Worm (Caenorhabditis elegans) whole organism, L4/young adult: Measurements from ENCODE around the gene ipla-7.

Experiments
- W03F9.2 ChIP-seq: fragments of 150-350 bp; optimal IDR thresholded peaks from 2 replicates; lab custom pipeline; 2014; ENCODE audit warnings: missing biosample characterization, missing genetic modification characterization
- dao-5 ChIP-seq: sonication (generic microtip); optimal IDR thresholded peaks from 2 replicates; lab custom pipeline; 2016; ENCODE audit warnings: missing genotype, missing genetic modification characterization, moderate library complexity, missing compliant biosample characterization
- him-1 ChIP-seq: sonication (generic microtip); optimal IDR thresholded peaks from 2 replicates; lab custom pipeline; 2016; ENCODE audit warnings: missing genotype, missing genetic modification reagents, missing genetic modification characterization, missing compliant biosample characterization

Gene ipla-7

ce11 chrIV:10062728-10063127, at the start of gene ipla-7:
Gene ipla-7 (minus strand): TSS chrIV:10062849.
- no peak for TF ChIP-seq W03F9.2 (tag; lab: Kevin White, UChicago)
- TF ChIP-seq him-1 (tag; lab: Kevin White, UChicago): no peak
- no peak for TF ChIP-seq dao-5

DNA sequence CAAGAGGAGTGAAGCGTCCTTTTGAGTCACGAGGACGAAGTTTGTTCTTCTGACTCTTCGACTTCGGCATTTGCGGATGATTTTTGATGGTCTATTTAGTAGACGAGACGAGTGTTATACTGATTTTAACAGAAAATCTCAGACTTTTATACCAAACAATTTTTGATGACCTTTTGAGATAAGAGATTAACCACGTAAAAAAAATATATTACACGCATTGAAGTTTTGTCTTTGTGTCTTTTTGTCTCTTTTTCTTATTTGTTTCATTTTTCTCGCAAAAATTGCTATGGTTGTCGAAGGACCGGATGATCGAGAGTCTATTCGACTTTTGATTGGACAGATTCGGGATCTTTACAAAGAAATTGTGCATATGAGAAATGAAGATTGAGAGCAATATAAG, 48.8 kb upstream of the ipla-7 start, which contains the start of gene spch-1:
Gene spch-1 (minus strand): TSS at position 101 of the 400 bp plus-strand sequence.
- no peak for TF ChIP-seq dao-5

- no peak for TF ChIP-seq dao-5
- no peak for TF ChIP-seq him-1 (tag; lab: Kevin White, UChicago)
- no peak for TF ChIP-seq W03F9.2 (tag; lab: Kevin White, UChicago)
Measured at ce11 chrIV:10110870-10111269, 48.2 kb upstream of the ipla-7 start.

DNA sequence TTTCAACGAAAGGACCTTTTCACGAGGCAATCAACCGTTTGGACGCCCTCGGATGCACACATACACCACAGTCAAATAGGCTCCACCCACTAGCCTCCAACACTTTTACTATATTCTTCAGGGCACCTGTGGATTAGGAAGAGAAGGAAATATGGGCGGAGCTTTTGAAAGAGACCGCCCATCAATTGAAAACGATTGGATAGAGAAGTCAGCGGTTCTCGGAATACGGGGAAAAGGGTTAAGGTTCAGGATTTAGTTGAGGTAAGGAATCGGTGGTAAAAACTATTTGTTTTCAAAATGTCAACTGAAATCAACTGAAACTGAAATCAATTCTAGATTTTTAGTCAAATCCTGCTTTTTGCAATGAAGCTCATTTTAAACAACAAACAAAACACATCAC, 47.8 kb upstream of the ipla-7 start, which contains the start of gene egl-38:
Gene egl-38 (minus strand): TSS at position 101 of the 400 bp plus-strand sequence.
- TF ChIP-seq W03F9.2 (tag; lab: Kevin White, UChicago) (no peak), him-1 (tag; lab: Kevin White, UChicago) (no peak), dao-5 (no peak)

- no peak for TF ChIP-seq W03F9.2 (tag; lab: Kevin White, UChicago)
Measured at ce11 chrIV:10096881-10097280, 34.2 kb upstream of the ipla-7 start, which contains the start of gene dis-3. Gene dis-3 (plus strand): TSS chrIV:10097202.

DNA sequence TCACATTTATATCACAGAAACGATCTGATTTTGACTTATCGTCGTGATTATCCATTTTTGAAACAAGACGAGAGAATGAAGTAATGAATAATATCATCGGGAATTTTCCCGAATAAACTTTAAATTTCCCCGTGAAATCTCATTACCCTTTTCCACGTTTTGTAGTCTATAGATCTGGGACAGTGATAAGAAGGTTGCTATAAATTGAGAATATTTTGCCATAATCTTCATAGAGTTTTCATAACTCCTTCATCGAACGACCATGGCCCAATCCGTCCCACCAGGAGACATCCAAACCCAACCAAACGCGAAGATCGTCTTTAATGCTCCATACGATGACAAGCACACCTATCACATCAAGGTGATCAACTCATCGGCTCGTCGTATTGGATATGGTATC, 32.5 kb upstream of the ipla-7 start, which contains the start of the genes C04G2.5 and msp-36:
Gene C04G2.5 (minus strand): TSS at position 101 of the 400 bp plus-strand sequence.
Gene msp-36 (plus strand): TSS at position 263 of the 400 bp plus-strand sequence.
- no peak for TF ChIP-seq him-1 (tag; lab: Kevin White, UChicago)
- no peak for TF ChIP-seq dao-5
- TF ChIP-seq W03F9.2 (tag; lab: Kevin White, UChicago): no peak

DNA sequence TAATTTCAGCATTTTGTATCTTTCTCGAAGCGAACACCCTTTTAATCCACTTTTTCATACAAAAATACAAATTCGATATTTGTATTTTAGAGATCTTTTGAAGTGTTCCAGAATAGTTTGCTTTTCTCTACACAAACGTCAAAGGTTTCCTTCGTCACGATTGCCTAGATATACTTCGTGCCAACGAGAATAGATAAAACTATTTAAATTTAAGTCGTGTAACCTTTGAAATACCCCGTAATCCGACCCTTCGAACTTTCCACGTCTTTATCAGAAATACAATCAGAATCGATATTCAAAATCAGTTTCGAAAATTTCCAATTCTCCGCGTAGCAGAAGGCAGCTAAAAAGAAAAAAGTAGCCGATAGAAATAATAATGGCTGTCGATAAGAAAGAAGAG, 27.7 kb upstream of the ipla-7 start, which contains the start of gene ttbk-5:
Gene ttbk-5 (plus strand): TSS at position 301 of the 400 bp plus-strand sequence.
- TF ChIP-seq him-1 (tag; lab: Kevin White, UChicago): no peak
- TF ChIP-seq W03F9.2 (tag; lab: Kevin White, UChicago): no peak
- no peak for TF ChIP-seq dao-5

ce11 chrIV:10089777-10090176, 27.1 kb upstream of the ipla-7 start, which contains the start of gene ttr-39:
Gene ttr-39 (minus strand): TSS chrIV:10089877.
- no peak for TF ChIP-seq W03F9.2 (tag; lab: Kevin White, UChicago)
- TF ChIP-seq him-1 (tag; lab: Kevin White, UChicago): no peak
- TF ChIP-seq dao-5: no peak

DNA sequence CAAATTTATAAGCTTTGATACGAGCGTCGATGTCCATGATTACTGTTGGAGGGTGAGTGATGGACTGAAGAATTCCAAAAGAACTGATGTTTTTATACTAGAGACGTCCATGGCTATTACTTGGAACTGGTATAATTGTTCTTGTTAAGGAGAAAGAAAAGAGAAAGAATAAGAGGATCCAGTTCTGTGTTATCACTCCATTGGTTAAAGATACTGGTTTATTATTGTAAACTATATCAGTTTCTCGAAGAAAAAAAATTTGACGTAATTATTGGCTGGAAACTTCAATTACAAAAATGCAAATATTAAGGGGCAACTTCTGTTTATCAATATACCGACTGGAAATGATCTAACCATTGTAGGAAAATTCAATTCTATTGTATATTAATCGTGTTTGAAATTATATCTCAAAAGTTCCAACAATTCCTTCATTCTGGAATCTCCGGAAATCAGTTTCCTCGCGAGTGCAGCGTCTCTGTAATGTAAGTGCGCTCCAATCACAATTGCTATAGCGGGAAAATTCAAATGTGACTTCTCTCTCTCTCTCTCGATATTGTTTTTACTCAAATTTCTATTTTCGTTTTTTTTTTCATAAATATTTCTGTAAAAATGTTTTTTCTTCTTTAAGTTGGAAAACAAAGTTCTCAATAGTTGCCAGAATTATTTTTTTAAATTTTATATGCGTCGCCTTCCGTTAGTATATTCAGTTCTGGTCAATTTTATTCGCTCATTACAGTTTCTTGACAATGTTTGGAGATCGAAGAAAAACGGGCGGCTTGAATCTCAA, 22.9 kb upstream of the ipla-7 start, which contains the start of the genes col-2 and ndc-80:
Gene col-2 (minus strand): TSS at position 51 of the 787 bp plus-strand sequence.
Gene ndc-80 (plus strand): TSS at position 737 of the 787 bp plus-strand sequence.
- TF ChIP-seq W03F9.2 (tag; lab: Kevin White, UChicago) (no peak), dao-5 (no peak), him-1 (tag; lab: Kevin White, UChicago) (no peak)

ce11 chrIV:10084323-10084959, 21.8 kb upstream of the ipla-7 start, which contains the start of gene W01B6.8:
Gene W01B6.8 (minus strand): TSS chrIV:10084373.
- TF ChIP-seq W03F9.2 (tag; lab: Kevin White, UChicago): no peak
- no peak for TF ChIP-seq him-1 (tag; lab: Kevin White, UChicago)
- no peak for TF ChIP-seq dao-5

DNA sequence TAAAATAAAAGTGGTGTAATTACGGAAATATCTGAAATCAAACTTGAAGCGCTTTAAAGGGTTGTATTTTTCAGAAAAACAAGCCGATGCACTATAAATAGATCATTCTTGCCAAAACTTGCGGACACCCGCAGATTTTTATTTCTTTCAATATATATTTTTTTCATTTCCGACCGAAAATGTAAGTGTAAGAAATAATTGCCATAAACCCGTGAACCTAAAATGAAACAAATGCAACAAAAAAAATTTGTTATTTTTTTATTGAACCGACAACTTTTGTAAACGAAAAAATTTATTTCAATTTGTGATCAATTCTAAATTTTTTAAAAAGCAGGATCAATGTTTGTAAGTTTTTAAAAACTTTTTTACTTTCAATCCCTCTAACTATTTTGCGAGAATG, 18.2 kb upstream of the ipla-7 start, which contains the start of gene W01B6.6:
Gene W01B6.6 (plus strand): TSS at position 301 of the 400 bp plus-strand sequence.
- TF ChIP-seq him-1 (tag; lab: Kevin White, UChicago) (no peak), W03F9.2 (tag; lab: Kevin White, UChicago) (no peak), dao-5 (no peak)

DNA sequence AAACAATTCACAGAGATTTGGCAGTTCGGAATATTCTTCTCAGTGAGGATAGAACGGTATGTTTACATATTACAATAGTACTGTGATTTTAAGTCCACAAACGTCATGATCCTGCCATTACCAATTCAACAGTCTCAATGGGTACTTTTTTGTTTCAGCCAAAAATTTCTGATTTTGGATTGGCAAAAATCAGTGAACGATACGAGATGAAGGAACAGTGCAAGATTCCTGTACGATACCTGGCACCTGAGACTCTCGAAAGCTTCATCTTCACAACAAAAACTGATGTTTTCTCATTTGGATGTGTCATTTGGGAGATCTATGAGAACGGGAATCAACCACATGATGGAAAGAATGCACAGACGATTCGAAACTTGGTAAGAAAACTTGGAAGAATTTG, 15.4 kb upstream of the ipla-7 start:
- TF ChIP-seq him-1 (tag; lab: Kevin White, UChicago) (no peak), W03F9.2 (tag; lab: Kevin White, UChicago) (no peak), dao-5 (no peak)

DNA sequence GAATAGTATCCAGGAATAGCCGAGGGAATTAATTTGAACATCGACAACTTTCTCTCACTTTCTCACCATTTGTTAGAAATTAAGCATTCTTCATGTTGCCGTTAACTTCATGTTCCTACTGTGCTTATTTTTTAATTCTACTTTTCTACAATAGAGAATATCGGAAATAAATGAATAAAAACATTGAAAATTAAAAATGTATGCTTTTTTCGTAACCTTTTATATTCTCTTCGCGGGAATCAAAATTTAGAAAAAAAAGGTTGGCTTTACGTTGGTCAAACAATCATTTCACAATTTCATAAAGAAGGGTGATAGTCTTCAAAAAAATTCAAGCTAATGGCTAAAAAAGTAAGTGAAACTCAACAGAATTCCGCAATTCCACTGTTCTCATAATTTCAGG, 13.2 kb upstream of the ipla-7 start, which contains the start of gene W01B6.5:
Gene W01B6.5 (plus strand): TSS at position 301 of the 400 bp plus-strand sequence.
- TF ChIP-seq him-1 (tag; lab: Kevin White, UChicago) (no peak), dao-5 (no peak), W03F9.2 (tag; lab: Kevin White, UChicago) (no peak)
